Worm (Caenorhabditis elegans): Measurements from ENCODE around the gene R144.10.
"Not testable (repeated sequence)": the region's sequence is repeated elsewhere in the genome, so short reads cannot be mapped to it uniquely, and the experiment has no call there.

The R144.10 gene

DNA sequence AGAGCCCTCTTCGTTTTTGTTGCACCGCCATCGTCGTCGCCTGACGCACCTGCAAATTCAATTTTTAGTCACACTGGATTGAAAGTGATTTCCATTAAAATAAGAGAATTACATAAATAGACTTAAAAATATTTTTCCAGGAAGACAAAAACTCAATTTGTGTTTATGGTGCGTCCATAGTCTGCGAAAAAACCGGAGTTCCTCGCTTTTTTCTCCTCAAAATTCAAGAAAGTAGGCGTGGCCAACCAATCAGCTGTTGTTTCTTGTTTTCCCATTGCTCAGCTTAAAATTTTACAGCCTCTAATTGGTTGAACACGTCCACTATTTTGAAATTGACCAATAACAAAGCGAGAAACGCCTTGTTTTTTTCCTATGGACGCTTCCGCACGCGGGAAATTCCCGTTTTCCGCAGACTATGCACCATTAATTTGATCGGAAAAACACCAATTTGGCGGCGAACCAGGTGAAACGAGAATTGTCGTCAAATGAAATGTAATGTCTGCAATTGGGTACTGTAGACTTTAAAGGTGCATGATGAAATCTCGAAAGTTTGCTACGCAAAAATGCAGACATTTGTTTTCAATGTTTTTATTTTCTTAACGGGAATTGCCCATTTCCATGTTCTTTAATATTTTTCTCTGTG lies 17.6 kb downstream of the R144.10 start, which contains the start of gene C27F2.7:
Gene C27F2.7, minus strand, starts transcription at position 51 of the 643 bp plus-strand sequence.
- no peak for TF ChIP-seq gmeb-2 (tag; optimal IDR thresholded peaks at IDR 0.05)
- peak; percentile 24 for TF ChIP-seq nfya-1 (tag; optimal IDR thresholded peaks at IDR 0.05)
- TF ChIP-seq pax-1 (tag; optimal IDR thresholded peaks at IDR 0.05), result no peak
- TF ChIP-seq Y22D7AL.16 (tag; optimal IDR thresholded peaks at IDR 0.05), result no peak
- TF ChIP-seq elt-2 (tag; optimal IDR thresholded peaks at IDR 0.05), result no peak

DNA sequence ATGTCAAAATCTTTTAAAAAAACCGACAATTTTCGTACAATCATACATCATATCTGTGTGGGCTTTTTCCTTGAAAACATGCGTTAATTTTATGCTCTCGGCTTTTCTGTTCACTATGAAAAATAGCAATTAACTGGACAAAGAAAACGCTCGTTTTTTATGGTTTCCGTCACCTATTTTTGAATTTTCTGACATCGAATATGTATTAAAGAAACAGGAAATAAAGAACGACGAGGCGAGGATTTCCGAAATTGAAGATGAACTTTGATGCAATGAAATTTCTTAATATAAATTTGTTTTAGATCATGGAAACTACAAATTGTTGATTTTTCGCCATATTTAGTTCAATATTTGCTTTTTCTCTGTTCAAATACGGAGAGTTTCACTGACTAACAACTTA lies 18.2 kb downstream of the R144.10 start:
- TF ChIP-seq hlh-15 (tag; optimal IDR thresholded peaks at IDR 0.05) (no peak), ref-2 (tag; optimal IDR thresholded peaks at IDR 0.05) (no peak), hlh-8 (tag; optimal IDR thresholded peaks at IDR 0.05) (no peak), ceh-34 (tag; optimal IDR thresholded peaks at IDR 0.05) (no peak)

DNA sequence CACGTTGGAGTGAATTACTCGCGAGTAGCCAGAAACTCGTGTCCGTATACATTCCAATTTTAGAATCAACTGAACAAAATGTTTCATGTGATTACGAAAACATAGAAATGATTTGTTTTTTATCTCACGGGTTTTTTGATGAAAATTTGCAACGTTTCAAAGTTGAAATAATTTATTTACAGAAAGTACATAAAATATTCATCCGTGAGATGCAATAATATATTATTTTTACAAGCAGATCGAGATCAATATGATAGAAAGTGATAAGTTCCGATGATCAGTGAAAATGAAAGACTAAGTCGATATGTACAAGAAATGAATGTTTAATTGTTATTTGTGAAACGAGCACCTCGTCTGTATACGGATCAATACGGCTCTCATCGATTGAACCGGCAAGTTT lies 21.8 kb downstream of the R144.10 start, which contains the start of gene C27F2.6:
Gene C27F2.6, minus strand, starts transcription at position 101 of the 400 bp plus-strand sequence.
- TF ChIP-seq ets-4, eyg-1, lin-11 (tag; optimal IDR thresholded peaks at IDR 0.05): not testable (repeated sequence)

DNA sequence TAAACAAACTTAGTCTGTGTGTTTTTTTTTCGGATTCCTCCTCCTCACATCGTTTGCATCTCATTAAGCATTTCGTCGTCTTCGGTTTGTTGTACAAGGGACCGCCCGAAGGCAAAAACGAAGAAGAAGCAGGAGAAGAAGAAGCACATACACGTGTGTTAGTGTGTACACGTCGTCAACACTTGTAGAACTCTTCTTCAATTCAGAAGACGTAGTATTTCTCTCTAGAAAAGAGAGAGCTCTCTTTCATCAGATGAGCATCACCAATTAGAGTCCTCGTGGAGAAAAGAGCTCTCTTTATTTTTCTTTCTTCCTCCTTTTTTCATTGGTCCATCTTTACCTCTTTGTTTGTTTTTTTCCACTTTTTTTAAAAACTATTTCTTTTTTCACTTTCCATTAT lies 34.0 kb downstream of the R144.10 start:
- TF ChIP-seq tbx-2 (tag; optimal IDR thresholded peaks at IDR 0.05) (no peak), T23F11.4 (GFP tag; optimal IDR thresholded peaks at IDR 0.05) (no peak), ceh-34 (tag; optimal IDR thresholded peaks at IDR 0.05) (no peak), ets-4 (tag; optimal IDR thresholded peaks at IDR 0.05) (no peak), elt-4 (tag; optimal IDR thresholded peaks at IDR 0.05) (no peak), nhr-11 (tag; optimal IDR thresholded peaks at IDR 0.05) (no peak), pros-1 (tag; optimal IDR thresholded peaks at IDR 0.05) (no peak), nfya-1 (tag; optimal IDR thresholded peaks at IDR 0.05) (no peak), pha-2 (tag; optimal IDR thresholded peaks at IDR 0.05) (no peak), fkh-10 (GFP tag; optimal IDR thresholded peaks at IDR 0.05) (no peak), hlh-15 (tag; optimal IDR thresholded peaks at IDR 0.05) (no peak), pag-3 (tag; optimal IDR thresholded peaks at IDR 0.05; ENCODE audit: borderline replicate concordance) (no peak), hlh-6 (tag; optimal IDR thresholded peaks at IDR 0.05) (no peak), dve-1 (tag; optimal IDR thresholded peaks at IDR 0.05) (no peak)

DNA sequence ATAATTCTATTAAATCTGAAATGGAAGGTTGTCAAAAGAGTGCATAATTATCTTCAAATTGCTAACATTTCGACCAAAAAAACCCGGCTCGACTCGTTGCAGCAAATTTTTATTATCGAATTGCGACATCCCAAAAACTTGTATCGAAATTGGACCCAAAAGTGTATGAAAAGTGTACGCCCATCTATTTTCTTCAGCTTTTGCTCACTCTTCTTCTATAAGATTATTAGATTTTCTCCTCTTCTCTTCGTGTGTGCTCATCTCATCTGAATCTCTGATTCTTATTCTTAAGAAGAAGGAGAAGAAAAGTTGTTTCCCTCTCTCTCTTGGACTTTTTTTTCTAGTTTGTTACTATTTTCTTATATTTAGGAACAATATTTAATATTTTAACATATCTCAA lies 34.9 kb downstream of the R144.10 start:
- TF ChIP-seq madf-2 (tag; optimal IDR thresholded peaks at IDR 0.05) (no peak), unc-42 (tag; optimal IDR thresholded peaks at IDR 0.05) (peak; percentile 97)

DNA sequence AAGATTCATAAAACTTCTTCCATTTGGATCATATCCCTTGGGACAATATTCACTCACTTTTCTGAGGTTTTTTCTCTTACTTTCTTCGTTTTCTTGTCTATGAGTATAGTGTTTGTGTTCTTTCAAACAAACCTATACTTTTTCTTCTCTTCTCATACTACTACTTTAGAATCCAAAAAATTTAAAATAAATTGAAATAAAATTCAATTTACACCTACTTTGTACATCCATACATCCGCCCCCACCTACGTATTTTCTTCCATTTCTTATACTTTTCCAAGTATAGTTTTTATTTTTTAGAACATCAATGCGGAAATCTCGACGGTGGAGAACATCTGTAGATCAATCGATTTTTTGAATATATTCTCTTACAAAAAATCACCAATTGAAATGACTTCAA lies 36.9 kb downstream of the R144.10 start, which contains the start of gene nca-2:
Gene nca-2, plus strand, starts transcription at position 301 of the 400 bp plus-strand sequence.
- TF ChIP-seq C38D4.7 (GFP tag; optimal IDR thresholded peaks at IDR 0.05) (no peak), nhr-232 (tag; optimal IDR thresholded peaks at IDR 0.05) (no peak), unc-86 (tag; optimal IDR thresholded peaks at IDR 0.05) (no peak), F13H6.1 (tag; optimal IDR thresholded peaks at IDR 0.05) (no peak), ceh-31 (tag; optimal IDR thresholded peaks at IDR 0.05) (no peak), ceh-18 (tag; optimal IDR thresholded peaks at IDR 0.05) (no peak), ets-4 (tag; optimal IDR thresholded peaks at IDR 0.05) (no peak), sox-2 (GFP tag; IDR thresholded peaks at IDR 0.05) (no peak), lin-11 (tag; optimal IDR thresholded peaks at IDR 0.05) (no peak), unc-55 (GFP tag; optimal IDR thresholded peaks at IDR 0.05) (no peak), T23F11.4 (GFP tag; optimal IDR thresholded peaks at IDR 0.05) (no peak), pqm-1 (tag; optimal IDR thresholded peaks at IDR 0.05) (no peak), nhr-11 (tag; optimal IDR thresholded peaks at IDR 0.05) (no peak), rnt-1 (tag; optimal IDR thresholded peaks at IDR 0.05) (no peak), pha-4 (tag; optimal IDR thresholded peaks at IDR 0.05) (no peak), ceh-19 (GFP tag; optimal IDR thresholded peaks at IDR 0.05) (no peak)

All from whole organism, late embryonic.